Worm (Caenorhabditis elegans) whole organism, young adult: ENCODE measurements around the gene rab-7.

Experiments used
- B0035.1 ChIP-seq: sonication (generic microtip); optimal IDR thresholded peaks from 2 replicates; lab custom pipeline; 2016; ENCODE audit warnings: missing genetic modification characterization, mild to moderate bottlenecking, missing compliant biosample characterization, missing genotype, missing genetic modification reagents
- B0336.3 ChIP-seq: fragments of 200-800 bp; sonication (Bioruptor generic); IDR thresholded peaks from 2 replicates; pipeline ENCODE4 v1.3.6; 2022; ENCODE audit warnings: missing genetic modification characterization, missing compliant biosample characterization
- C06A6.2 ChIP-seq: fragments of 200-800 bp; sonication (Bioruptor generic); conservative IDR thresholded peaks from 2 replicates; pipeline ENCODE4 v1.3.6; 2022; ENCODE audit warnings: missing genetic modification characterization, missing compliant biosample characterization
- D2030.7 ChIP-seq: fragments of 200-800 bp; sonication (Bioruptor generic); IDR thresholded peaks from 2 replicates; pipeline ENCODE4 v1.3.6; 2022; ENCODE audit warnings: missing genetic modification reagents, missing genetic modification characterization, missing compliant biosample characterization
- F33H1.4 ChIP-seq: fragments of 200-800 bp; sonication (Bioruptor generic); IDR thresholded peaks from 2 replicates; pipeline ENCODE4 v1.3.6; 2022; ENCODE audit warnings: missing genetic modification reagents, missing genetic modification characterization, missing compliant biosample characterization
- F39B2.1 ChIP-seq: fragments of 200-800 bp; sonication (Bioruptor generic); IDR thresholded peaks from 2 replicates; pipeline ENCODE4 v1.3.6; 2022; ENCODE audit warnings: missing genetic modification reagents, missing genetic modification characterization, missing compliant biosample characterization
- F57C9.4 ChIP-seq: sonication (generic microtip); optimal IDR thresholded peaks from 2 replicates; lab custom pipeline; 2017; ENCODE audit warnings: mild to moderate bottlenecking, missing genetic modification characterization, missing compliant biosample characterization
- K12H6.12 ChIP-seq: fragments of 200-800 bp; sonication (Bioruptor generic); optimal IDR thresholded peaks from 2 replicates; lab custom pipeline; 2018; ENCODE audit warnings: mild to moderate bottlenecking, missing genetic modification characterization, missing compliant biosample characterization
- T26A5.8 ChIP-seq: sonication (generic microtip); optimal IDR thresholded peaks from 2 replicates; lab custom pipeline; 2016; ENCODE audit warnings: missing genetic modification characterization, missing compliant biosample characterization
- Y53F4B.3 ChIP-seq: fragments of 200-800 bp; sonication (Bioruptor generic); IDR thresholded peaks from 2 replicates; pipeline ENCODE4 v1.3.6; 2022; ENCODE audit warnings: missing genetic modification reagents, missing genetic modification characterization, missing compliant biosample characterization
- Y95B8A.8 ChIP-seq: fragments of 200-800 bp; sonication (Bioruptor generic); IDR thresholded peaks from 2 replicates; pipeline ENCODE4 v1.3.6; 2022; ENCODE audit warnings: missing genetic modification reagents, missing genetic modification characterization, missing compliant biosample characterization
- ama-1 ChIP-seq, 3 experiments: fragments of 150-350 bp in 1 of 3; sonication (generic microtip) in 2 of 3; optimal IDR thresholded peaks; 2 replicates each; lab custom pipeline; 2014 to 2018; ENCODE audit warnings: missing biosample characterization in 2 of 3, missing genetic modification characterization in 2 of 3, missing genetic modification reagents in 2 of 3
- atf-7 ChIP-seq: sonication (generic microtip); optimal IDR thresholded peaks from 2 replicates; lab custom pipeline; 2017; ENCODE audit warnings: mild to moderate bottlenecking, missing genetic modification characterization, missing compliant biosample characterization
- attf-5 ChIP-seq: fragments of 200-800 bp; sonication (Bioruptor generic); optimal IDR thresholded peaks from 2 replicates; lab custom pipeline; 2018; ENCODE audit warnings: mild to moderate bottlenecking, missing genetic modification characterization, missing compliant biosample characterization
- attf-6 ChIP-seq: fragments of 200-800 bp; sonication (Bioruptor generic); IDR thresholded peaks from 2 replicates; pipeline ENCODE4 v1.3.6; 2022; ENCODE audit warnings: missing genetic modification reagents, missing genetic modification characterization, missing compliant biosample characterization
- ceh-79 ChIP-seq: sonication (generic microtip); optimal IDR thresholded peaks from 2 replicates; lab custom pipeline; 2017; ENCODE audit warnings: mild to moderate bottlenecking, missing genetic modification characterization, missing compliant biosample characterization
- efl-1 ChIP-seq: fragments of 150-350 bp; optimal IDR thresholded peaks from 2 replicates; lab custom pipeline; 2014; ENCODE audit warnings: missing biosample characterization, missing genetic modification reagents, missing genetic modification characterization
- ets-4 ChIP-seq: fragments of 200-800 bp; sonication (Bioruptor generic); optimal IDR thresholded peaks from 2 replicates; lab custom pipeline; 2018; ENCODE audit warnings: mild to moderate bottlenecking, missing genetic modification characterization, missing compliant biosample characterization
- fkh-3 ChIP-seq: sonication (generic microtip); optimal IDR thresholded peaks from 2 replicates; lab custom pipeline; 2016; ENCODE audit warnings: mild to moderate bottlenecking, missing genetic modification characterization, missing compliant biosample characterization
- him-1 ChIP-seq: sonication (generic microtip); optimal IDR thresholded peaks from 2 replicates; lab custom pipeline; 2016; ENCODE audit warnings: missing genotype, missing genetic modification reagents, missing genetic modification characterization, missing compliant biosample characterization
- hlh-26 ChIP-seq: fragments of 200-800 bp; sonication (Bioruptor generic); conservative IDR thresholded peaks from 2 replicates; pipeline ENCODE4 v1.3.6; 2022; ENCODE audit warnings: missing genetic modification reagents, missing genetic modification characterization, missing compliant biosample characterization
- hmg-20 ChIP-seq: fragments of 200-800 bp; sonication (Bioruptor generic); IDR thresholded peaks from 2 replicates; pipeline ENCODE4 v1.3.6; 2022; ENCODE audit warnings: missing genetic modification reagents, missing genetic modification characterization, missing compliant biosample characterization
- hsf-1 ChIP-seq: fragments of 200-800 bp; sonication (Bioruptor generic); IDR thresholded peaks from 2 replicates; pipeline ENCODE4 v1.3.6; 2022; ENCODE audit warnings: missing genetic modification reagents, missing genetic modification characterization, missing compliant biosample characterization
- lag-1 ChIP-seq: fragments of 200-800 bp; sonication (Bioruptor generic); IDR thresholded peaks from 2 replicates; pipeline ENCODE4 v1.3.6; 2022; ENCODE audit warnings: missing genetic modification reagents, missing genetic modification characterization, missing compliant biosample characterization
- lin-26 ChIP-seq: fragments of 200-800 bp; sonication (Bioruptor generic); IDR thresholded peaks from 2 replicates; pipeline ENCODE4 v1.3.6; 2022; ENCODE audit warnings: missing genetic modification reagents, missing genetic modification characterization, missing compliant biosample characterization
- lin-35 ChIP-seq, 3 experiments: fragments of 150-350 bp in 2 of 3; sonication (generic microtip) in 1 of 3; optimal IDR thresholded peaks; 2 replicates each; lab custom pipeline; 2014 to 2018; ENCODE audit warnings: missing biosample characterization in 3 of 3, missing genetic modification characterization in 3 of 3, missing genetic modification reagents in 3 of 3
- lin-54 ChIP-seq: fragments of 200-800 bp; sonication (Bioruptor generic); optimal IDR thresholded peaks from 2 replicates; lab custom pipeline; 2018; ENCODE audit warnings: mild to moderate bottlenecking, missing genetic modification characterization, missing compliant biosample characterization
- lir-1 ChIP-seq: fragments of 200-800 bp; sonication (Bioruptor generic); conservative IDR thresholded peaks from 2 replicates; pipeline ENCODE4 v1.3.6; 2022; ENCODE audit warnings: missing genetic modification reagents, missing genetic modification characterization, missing compliant biosample characterization
- madf-10 ChIP-seq: sonication (generic microtip); optimal IDR thresholded peaks from 2 replicates; lab custom pipeline; 2016; ENCODE audit warnings: mild to moderate bottlenecking, missing genetic modification characterization, missing compliant biosample characterization
- madf-3 ChIP-seq: fragments of 200-800 bp; sonication (Bioruptor generic); IDR thresholded peaks from 2 replicates; pipeline ENCODE4 v1.3.6; 2022; ENCODE audit warnings: missing genetic modification reagents, missing genetic modification characterization, missing compliant biosample characterization
- madf-8 ChIP-seq: fragments of 200-800 bp; sonication (Bioruptor generic); conservative IDR thresholded peaks from 2 replicates; pipeline ENCODE4 v1.3.6; 2022; ENCODE audit warnings: missing genetic modification reagents, missing genetic modification characterization, missing compliant biosample characterization
- mcd-1 ChIP-seq: fragments of 200-800 bp; sonication (Bioruptor generic); IDR thresholded peaks from 2 replicates; pipeline ENCODE4 v1.3.6; 2022; ENCODE audit warnings: missing genetic modification reagents, missing genetic modification characterization, missing compliant biosample characterization
- mel-28 ChIP-seq: sonication (generic microtip); optimal IDR thresholded peaks from 2 replicates; lab custom pipeline; 2016; ENCODE audit warnings: borderline replicate concordance, mild to moderate bottlenecking, missing genetic modification characterization, missing compliant biosample characterization
- nhr-80 ChIP-seq: sonication (generic microtip); optimal IDR thresholded peaks from 2 replicates; lab custom pipeline; 2016; ENCODE audit warnings: missing genetic modification characterization, missing compliant biosample characterization
- pbrm-1 ChIP-seq: fragments of 200-800 bp; sonication (Bioruptor generic); IDR thresholded peaks from 2 replicates; pipeline ENCODE4 v1.3.6; 2022; ENCODE audit warnings: missing genetic modification reagents, missing genetic modification characterization, missing compliant biosample characterization
- rcor-1 ChIP-seq: fragments of 200-800 bp; sonication (Bioruptor generic); IDR thresholded peaks from 2 replicates; pipeline ENCODE4 v1.3.6; 2022; ENCODE audit warnings: missing genetic modification reagents, missing genetic modification characterization, missing compliant biosample characterization
- rpc-1 ChIP-seq, 2 experiments: fragments of 150-350 bp in 1 of 2; sonication (generic microtip) in 1 of 2; optimal IDR thresholded peaks; 2 replicates each; lab custom pipeline; 2014 to 2018; ENCODE audit warnings: missing biosample characterization in 1 of 2, missing genetic modification characterization in 1 of 2, missing genetic modification reagents in 1 of 2, missing genotype in 1 of 2
- sdz-38 ChIP-seq: sonication (generic microtip); optimal IDR thresholded peaks from 2 replicates; lab custom pipeline; 2016; ENCODE audit warnings: missing genotype, missing genetic modification characterization, missing compliant biosample characterization
- snpc-1.1 ChIP-seq: sonication (generic microtip); optimal IDR thresholded peaks from 2 replicates; lab custom pipeline; 2017; ENCODE audit warnings: missing genetic modification characterization, mild to moderate bottlenecking, missing compliant biosample characterization, antibody characterized with exemption, moderate library complexity, missing genotype, missing genetic modification reagents; ENCODE audit not compliant: insufficient read depth
- snpc-3.4 ChIP-seq: sonication (generic microtip); optimal IDR thresholded peaks from 2 replicates; lab custom pipeline; 2017; ENCODE audit warnings: missing genetic modification characterization, mild to moderate bottlenecking, missing compliant biosample characterization, antibody characterized with exemption, moderate library complexity, missing genotype, missing genetic modification reagents
- snpc-4 ChIP-seq, 5 experiments: fragments of 150-350 bp in 1 of 5; sonication (generic microtip) in 4 of 5; optimal IDR thresholded peaks; 2 replicates each; lab custom pipeline; 2014 to 2018; ENCODE audit warnings: missing genetic modification characterization in 5 of 5, missing biosample characterization in 3 of 5, antibody characterized with exemption in 2 of 5, mild to moderate bottlenecking in 2 of 5, missing compliant biosample characterization in 2 of 5, missing genotype in 2 of 5, moderate library complexity in 2 of 5, missing genetic modification reagents in 1 of 5
- sptf-2 ChIP-seq: fragments of 200-800 bp; sonication (Bioruptor generic); optimal IDR thresholded peaks from 2 replicates; lab custom pipeline; 2018; ENCODE audit warnings: mild to moderate bottlenecking, missing genetic modification characterization, missing compliant biosample characterization
- tbp1 ChIP-seq: fragments of 200-800 bp; sonication (Bioruptor generic); optimal IDR thresholded peaks from 2 replicates; lab custom pipeline; 2018; ENCODE audit warnings: mild to moderate bottlenecking, missing genetic modification characterization, missing compliant biosample characterization
- tlf-1 ChIP-seq: fragments of 200-800 bp; sonication (Bioruptor generic); optimal IDR thresholded peaks from 2 replicates; lab custom pipeline; 2018; ENCODE audit warnings: mild to moderate bottlenecking, missing genetic modification characterization, missing compliant biosample characterization
- unc-130 ChIP-seq: sonication (generic microtip); optimal IDR thresholded peaks from 2 replicates; lab custom pipeline; 2016; ENCODE audit warnings: missing genetic modification reagents, missing genetic modification characterization, missing compliant biosample characterization
- zfh-2 ChIP-seq: fragments of 200-800 bp; sonication (Bioruptor generic); conservative IDR thresholded peaks from 2 replicates; pipeline ENCODE4 v1.3.6; 2022; ENCODE audit warnings: missing genetic modification reagents, missing genetic modification characterization, missing compliant biosample characterization
- ztf-18 ChIP-seq: sonication (generic microtip); optimal IDR thresholded peaks from 2 replicates; lab custom pipeline; 2016; ENCODE audit warnings: missing genotype, mild to moderate bottlenecking, missing genetic modification characterization, missing compliant biosample characterization
- ztf-22 ChIP-seq: fragments of 200-800 bp; sonication (Bioruptor generic); optimal IDR thresholded peaks from 2 replicates; lab custom pipeline; 2018; ENCODE audit warnings: mild to moderate bottlenecking, missing genetic modification characterization, moderate library complexity, missing compliant biosample characterization

The rab-7 gene

DNA sequence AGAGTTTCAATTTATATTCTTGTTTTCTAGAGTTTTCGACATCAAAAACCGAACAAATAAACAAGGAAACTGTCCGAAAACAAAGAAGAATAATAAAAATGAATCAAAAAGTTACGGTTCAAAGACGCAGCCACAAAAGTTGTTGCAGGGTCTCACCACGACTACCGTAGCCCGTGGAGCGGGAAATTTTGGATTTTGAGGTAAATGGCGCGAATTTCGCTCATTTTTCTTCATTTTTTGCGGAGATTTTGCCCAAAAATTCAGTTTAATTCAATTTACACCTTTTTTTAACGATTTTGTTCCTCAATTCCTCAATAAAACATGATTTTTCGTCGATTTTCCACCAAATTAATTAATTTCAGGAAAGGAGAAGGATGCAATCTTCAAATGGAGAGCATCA, 1.5 kb upstream of the rab-7 start, which contains the start of gene mex-1 (continued):
- TF ChIP-seq snpc-1.1 (tag; lab: Kevin White, UChicago), result peak; percentile 72
- peak; percentile 54 for TF ChIP-seq snpc-4 (GFP tag; optimal IDR thresholded peaks at IDR 0.05; lab: Kevin White, UChicago)
- peak in 1 of 4 experiments; percentile 32 for TF ChIP-seq snpc-4 (tag; optimal IDR thresholded peaks at IDR 0.05; lab: Kevin White, UChicago)
- TF ChIP-seq tbp1, result peak; percentile 68
- no peak for TF ChIP-seq mel-28 (tag; lab: Kevin White, UChicago)
- no peak for TF ChIP-seq K12H6.12 (tag; lab: Kevin White, UChicago)
- TF ChIP-seq zfh-2 (GFP tag; lab: Robert Waterston, UW), result no peak
- peak; percentile 89 for TF ChIP-seq mcd-1
- peak; percentile 90 for TF ChIP-seq Y95B8A.8 (GFP tag; lab: Robert Waterston, UW)
- TF ChIP-seq him-1, result peak; percentile 62
- TF ChIP-seq lin-35 (GFP tag; optimal IDR thresholded peaks at IDR 0.05; lab: Kevin White, UChicago), result peak in 2 of 3 experiments; percentile 19 to 81
- no peak for TF ChIP-seq F39B2.1
- TF ChIP-seq ets-4 (GFP tag; lab: Kevin White, UChicago), result no peak
- TF ChIP-seq madf-8 (GFP tag; lab: Robert Waterston, UW), result peak; percentile 98
- TF ChIP-seq T26A5.8 (tag; lab: Kevin White, UChicago), result no peak
- TF ChIP-seq sdz-38 (tag; lab: Kevin White, UChicago), result no peak
- TF ChIP-seq B0336.3, result peak; percentile 83
- no peak for TF ChIP-seq rpc-1 (optimal IDR thresholded peaks at IDR 0.05; lab: Kevin White, UChicago)
- no peak for TF ChIP-seq rpc-1 (tag; optimal IDR thresholded peaks at IDR 0.05; lab: Kevin White, UChicago)
- no peak for TF ChIP-seq ztf-22 (GFP tag; lab: Kevin White, UChicago)
- no peak for TF ChIP-seq nhr-80 (tag; lab: Kevin White, UChicago)
- no peak for TF ChIP-seq sptf-2 (GFP tag; lab: Kevin White, UChicago)
- no peak for TF ChIP-seq attf-5 (GFP tag; lab: Kevin White, UChicago)
- TF ChIP-seq Y53F4B.3 (GFP tag; lab: Robert Waterston, UW), result 0 out of 2 replicates have a peak, but pooled peaks have one; percentile 31
- no peak for TF ChIP-seq F57C9.4
- TF ChIP-seq F33H1.4, result peak; percentile 100
- no peak for TF ChIP-seq ztf-18 (tag; lab: Kevin White, UChicago)
- TF ChIP-seq lin-26 (GFP tag; lab: Robert Waterston, UW), result no peak
- no peak for TF ChIP-seq B0035.1 (tag; lab: Kevin White, UChicago)
- TF ChIP-seq D2030.7 (GFP tag; lab: Robert Waterston, UW), result peak; percentile 98
- no peak for TF ChIP-seq madf-10 (tag; lab: Kevin White, UChicago)
- TF ChIP-seq snpc-3.4 (tag; lab: Kevin White, UChicago), result peak; percentile 96
- TF ChIP-seq C06A6.2 (GFP tag; lab: Robert Waterston, UW), result no peak
- TF ChIP-seq fkh-3, result no peak
- TF ChIP-seq madf-3 (GFP tag; lab: Robert Waterston, UW), result peak; percentile 99
- no peak for TF ChIP-seq atf-7
- peak; percentile 92 for TF ChIP-seq rcor-1
- TF ChIP-seq unc-130 (GFP tag; lab: Kevin White, UChicago), result peak; percentile 92
- peak; percentile 78 for TF ChIP-seq attf-6 (GFP tag; lab: Robert Waterston, UW)
- peak; percentile 91 for TF ChIP-seq hsf-1
- no peak for TF ChIP-seq hlh-26 (GFP tag; lab: Robert Waterston, UW)
- no peak for TF ChIP-seq ama-1 (optimal IDR thresholded peaks at IDR 0.05; lab: Kevin White, UChicago)
- no peak for TF ChIP-seq ama-1 (GFP tag; optimal IDR thresholded peaks at IDR 0.05; lab: Kevin White, UChicago)
- TF ChIP-seq lir-1 (GFP tag; lab: Robert Waterston, UW), result peak; percentile 66; the same call in 1 of the 2 replicates
- peak; percentile 99 for TF ChIP-seq efl-1 (GFP tag; lab: Kevin White, UChicago)
- TF ChIP-seq pbrm-1 (GFP tag; lab: Robert Waterston, UW), result peak; percentile 87
- TF ChIP-seq tlf-1 (GFP tag; lab: Kevin White, UChicago), result peak; percentile 95
- no peak for TF ChIP-seq ceh-79
- TF ChIP-seq lin-54 (GFP tag; lab: Kevin White, UChicago), result peak; percentile 92
- no peak for TF ChIP-seq lag-1 (GFP tag; lab: Robert Waterston, UW)
- no peak for TF ChIP-seq hmg-20
